Fruit fly (Drosophila melanogaster) whole organism: ENCODE data around the gene Irp-1B.

Source experiments
- CG8478 ChIP-seq: fragments of >200 bp; optimal IDR thresholded peaks from 2 replicates; lab custom pipeline; 2018; ENCODE audit warnings: inconsistent platforms
- EcR ChIP-seq, 2 experiments: fragments of >200 bp; optimal IDR thresholded peaks; 2 replicates each; lab custom pipeline; 2017; ENCODE audit warnings: missing biosample characterization in 2 of 2, missing genetic modification characterization in 2 of 2, missing genetic modification reagents in 2 of 2
- pan ChIP-seq: fragments of >200 bp; optimal IDR thresholded peaks from 2 replicates; lab custom pipeline; 2017
- psq ChIP-seq: fragments of >200 bp; optimal IDR thresholded peaks from 2 replicates; lab custom pipeline; 2017
- usp ChIP-seq: fragments of >200 bp; optimal IDR thresholded peaks from 2 replicates; lab custom pipeline; 2017; ENCODE audit warnings: missing biosample characterization, missing genetic modification characterization, mixed read lengths

dm6 chr3R:10379409-10379808, 33.3 kb downstream of the Irp-1B start:
- TF ChIP-seq usp (GFP tag; lab: Kevin White, UChicago) (no peak), psq (no peak), pan (no peak), CG8478 (lab: Kevin White, UChicago) (no peak), EcR (GFP tag; optimal IDR thresholded peaks at IDR 0.05; lab: Kevin White, UChicago) (no peak)
